Worm (Caenorhabditis elegans) whole organism, midembryonic: Measurements from ENCODE around the gene nmy-1.

Experiments used
- flt-1 ChIP-seq: fragments of 200-800 bp; sonication (Bioruptor generic); IDR thresholded peaks from 2 replicates; pipeline ENCODE4 v1.3.6; 2022; ENCODE audit warnings: missing genetic modification characterization, missing compliant biosample characterization
- ref-1 ChIP-seq: fragments of 200-800 bp; sonication (Bioruptor generic); conservative IDR thresholded peaks from 2 replicates; pipeline ENCODE4 v1.3.6; 2022; ENCODE audit warnings: missing genetic modification reagents, missing genetic modification characterization, missing compliant biosample characterization

- TF ChIP-seq flt-1 (GFP tag; lab: Robert Waterston, UW) (no peak), ref-1 (GFP tag; lab: Robert Waterston, UW) (no peak)
Measured at ce11 chrX:2945950-2946349, 36.6 kb downstream of the nmy-1 start.
